Fruit fly (Drosophila melanogaster) whole organism, embryonic: ENCODE data around the gene CG13917.

ENCODE experiments used
- Awh ChIP-seq: fragments of 200-800 bp; sonication (Bioruptor generic); IDR thresholded peaks from 2 replicates; pipeline ENCODE4, ENCODE4 v1.3.6; 2022; ENCODE audit warnings: missing biosample characterization, missing genetic modification characterization
- CG11398 ChIP-seq: fragments of 200-800 bp; sonication (Bioruptor generic); optimal IDR thresholded peaks from 2 replicates; lab custom pipeline; 2016; ENCODE audit warnings: missing biosample characterization, missing genetic modification characterization
- CG14014 ChIP-seq: fragments of 200-800 bp; sonication (Bioruptor generic); IDR thresholded peaks from 2 replicates; pipeline ENCODE4 v1.3.6; 2022; ENCODE audit warnings: missing biosample characterization, missing genetic modification characterization
- CG14667 ChIP-seq: fragments of 200-800 bp; sonication (Bioruptor generic); IDR thresholded peaks from 2 replicates; pipeline ENCODE4 v1.3.6; 2022; ENCODE audit warnings: missing biosample characterization, missing genetic modification characterization
- CG14965 ChIP-seq: fragments of 200-800 bp; sonication (Bioruptor generic); optimal IDR thresholded peaks from 2 replicates; lab custom pipeline; 2016; ENCODE audit warnings: missing biosample characterization, missing genetic modification characterization, borderline replicate concordance
- CG17612 ChIP-seq: fragments of 200-800 bp; sonication (Bioruptor generic); IDR thresholded peaks from 2 replicates; pipeline ENCODE4 v1.3.6; 2022; ENCODE audit warnings: missing biosample characterization, missing genetic modification characterization
- CG17802 ChIP-seq: fragments of 200-800 bp; sonication (Bioruptor generic); optimal IDR thresholded peaks from 2 replicates; lab custom pipeline; 2018; ENCODE audit warnings: missing biosample characterization, mild to moderate bottlenecking, missing genetic modification characterization, moderate library complexity
- CG17829 ChIP-seq: fragments of 200-800 bp; optimal IDR thresholded peaks from 2 replicates; lab custom pipeline; 2019; ENCODE audit warnings: missing biosample characterization, mild to moderate bottlenecking, missing genetic modification characterization, moderate library complexity
- CG2199 ChIP-seq: fragments of 200-800 bp; sonication (Bioruptor generic); IDR thresholded peaks from 3 replicates; pipeline ENCODE4 v1.3.6; 2022; ENCODE audit warnings: missing biosample characterization, missing genetic modification characterization
- CG33557 ChIP-seq: fragments of 200-800 bp; sonication (Bioruptor generic); optimal IDR thresholded peaks from 2 replicates; lab custom pipeline; 2019; ENCODE audit warnings: missing biosample characterization, mild to moderate bottlenecking, missing genetic modification characterization, moderate library complexity
- CG34422 ChIP-seq: fragments of 200-800 bp; sonication (Bioruptor generic); IDR thresholded peaks from 3 replicates; pipeline ENCODE4 v1.3.6; 2022; ENCODE audit warnings: missing biosample characterization, missing genetic modification characterization
- CG3995 ChIP-seq: fragments of 200-800 bp; sonication (Bioruptor generic); optimal IDR thresholded peaks from 3 replicates; lab custom pipeline; 2016; ENCODE audit warnings: missing biosample characterization, missing genetic modification characterization
- CG4282 ChIP-seq: fragments of 200-800 bp; sonication (Bioruptor generic); optimal IDR thresholded peaks from 2 replicates; lab custom pipeline; 2016; ENCODE audit warnings: missing biosample characterization, missing genetic modification characterization
- CG6254 ChIP-seq: fragments of 200-800 bp; sonication (Bioruptor generic); optimal IDR thresholded peaks from 3 replicates; lab custom pipeline; 2017; ENCODE audit warnings: mild to moderate bottlenecking, missing biosample characterization, missing genetic modification reagents, missing genetic modification characterization
- CTCF ChIP-seq: fragments of 200-800 bp; sonication (Bioruptor generic); optimal IDR thresholded peaks from 2 replicates; lab custom pipeline; 2017; ENCODE audit warnings: missing biosample characterization, mild to moderate bottlenecking, missing genetic modification characterization, moderate library complexity
- Fer1 ChIP-seq: fragments of 200-800 bp; sonication (Bioruptor generic); optimal IDR thresholded peaks from 2 replicates; lab custom pipeline; 2017; ENCODE audit warnings: missing biosample characterization, mild to moderate bottlenecking, missing genetic modification characterization
- HHEX ChIP-seq: fragments of 200-800 bp; sonication (Bioruptor generic); optimal IDR thresholded peaks from 3 replicates; lab custom pipeline; 2017; ENCODE audit warnings: missing biosample characterization, mild to moderate bottlenecking, missing genetic modification characterization, missing genetic modification reagents
- HLH4C ChIP-seq: fragments of 200-800 bp; sonication (Bioruptor generic); IDR thresholded peaks from 3 replicates; pipeline ENCODE4 v1.3.6; 2022; ENCODE audit warnings: missing biosample characterization, missing genetic modification characterization; ENCODE audit not compliant: partially characterized antibody
- Hmr ChIP-seq: fragments of 200-800 bp; sonication (Bioruptor generic); optimal IDR thresholded peaks from 3 replicates; lab custom pipeline; 2017; ENCODE audit warnings: mild to moderate bottlenecking, missing biosample characterization, missing genetic modification reagents, missing genetic modification characterization
- MESR4 ChIP-seq: fragments of 200-800 bp; sonication (Bioruptor generic); optimal IDR thresholded peaks from 2 replicates; lab custom pipeline; 2018; ENCODE audit warnings: missing biosample characterization, mild to moderate bottlenecking, missing genetic modification characterization, moderate library complexity
- NFAT ChIP-seq: fragments of 200-800 bp; sonication (Bioruptor generic); IDR thresholded peaks from 2 replicates; pipeline ENCODE4 v1.3.6; 2022; ENCODE audit warnings: missing biosample characterization, missing genetic modification characterization
- Oli ChIP-seq: fragments of 200-800 bp; sonication (Bioruptor generic); optimal IDR thresholded peaks from 2 replicates; lab custom pipeline; 2018; ENCODE audit warnings: missing biosample characterization, mild to moderate bottlenecking, missing genetic modification characterization, moderate library complexity
- Ravus ChIP-seq: fragments of 200-800 bp; sonication (Bioruptor generic); IDR thresholded peaks from 2 replicates; pipeline ENCODE4 v1.3.6; 2022; ENCODE audit warnings: missing biosample characterization, missing genetic modification characterization
- Stat92E ChIP-seq, 3 experiments: fragments of >200 bp in 2 of 3; fragments of 200-800 bp in 1 of 3; sonication (Bioruptor generic) in 1 of 3; optimal IDR thresholded peaks; 2 replicates each; lab custom pipeline; 2017 to 2019; ENCODE audit warnings: missing biosample characterization in 3 of 3, missing genetic modification characterization in 3 of 3, mild to moderate bottlenecking in 1 of 3, moderate library complexity in 1 of 3
- ab ChIP-seq: fragments of 200-800 bp; sonication (Bioruptor generic); optimal IDR thresholded peaks from 2 replicates; lab custom pipeline; 2016; ENCODE audit warnings: missing biosample characterization, missing genetic modification characterization
- al ChIP-seq: fragments of 200-800 bp; sonication (Bioruptor generic); IDR thresholded peaks from 2 replicates; pipeline ENCODE4 v1.3.6; 2022; ENCODE audit warnings: missing biosample characterization, missing genetic modification characterization
- bbx ChIP-seq: fragments of 200-800 bp; sonication (Bioruptor generic); IDR thresholded peaks from 2 replicates; pipeline ENCODE4 v1.3.6; 2022; ENCODE audit warnings: missing biosample characterization, missing genetic modification characterization; ENCODE audit not compliant: partially characterized antibody
- btn ChIP-seq: fragments of 200-800 bp; sonication (Bioruptor generic); optimal IDR thresholded peaks from 2 replicates; lab custom pipeline; 2016; ENCODE audit warnings: missing biosample characterization, missing genetic modification characterization
- chinmo ChIP-seq: fragments of 200-800 bp; sonication (Bioruptor generic); IDR thresholded peaks from 4 replicates; pipeline ENCODE4 v1.3.6; 2022; ENCODE audit warnings: missing biosample characterization, missing genetic modification characterization; ENCODE audit not compliant: partially characterized antibody
- ci ChIP-seq: fragments of 200-800 bp; sonication (Bioruptor generic); IDR thresholded peaks from 3 replicates; pipeline ENCODE4 v1.3.6; 2022; ENCODE audit warnings: missing biosample characterization, missing genetic modification characterization
- disco-r ChIP-seq: fragments of 200-800 bp; sonication (Bioruptor generic); optimal IDR thresholded peaks from 2 replicates; lab custom pipeline; 2016; ENCODE audit warnings: missing biosample characterization, missing genetic modification characterization
- dm ChIP-seq: fragments of 200-800 bp; sonication (Bioruptor generic); optimal IDR thresholded peaks from 3 replicates; lab custom pipeline; 2016; ENCODE audit warnings: missing biosample characterization, missing genetic modification characterization
- dmrt99B ChIP-seq: fragments of 200-800 bp; sonication (Bioruptor generic); optimal IDR thresholded peaks from 2 replicates; lab custom pipeline; 2018; ENCODE audit warnings: missing biosample characterization, mild to moderate bottlenecking, missing genetic modification characterization, moderate library complexity
- dpn ChIP-seq, 2 experiments: fragments of 200-800 bp; sonication (Bioruptor generic); optimal IDR thresholded peaks; 3 replicates each; lab custom pipeline; 2016; ENCODE audit warnings: missing biosample characterization in 2 of 2, missing genetic modification characterization in 2 of 2
- en ChIP-seq: fragments of 200-800 bp; sonication (Bioruptor generic); optimal IDR thresholded peaks from 2 replicates; lab custom pipeline; 2016; ENCODE audit warnings: missing biosample characterization, missing genetic modification characterization
- exex ChIP-seq: fragments of 200-800 bp; sonication (Bioruptor generic); optimal IDR thresholded peaks from 4 replicates; lab custom pipeline; 2018; ENCODE audit warnings: missing biosample characterization, mild to moderate bottlenecking, missing genetic modification characterization, moderate library complexity
- fd64A ChIP-seq: fragments of 200-800 bp; sonication (Bioruptor generic); optimal IDR thresholded peaks from 3 replicates; lab custom pipeline; 2018; ENCODE audit warnings: missing biosample characterization, mild to moderate bottlenecking, missing genetic modification characterization
- gsb ChIP-seq: fragments of 200-800 bp; sonication (Bioruptor generic); IDR thresholded peaks from 2 replicates; pipeline ENCODE4 v1.3.6; 2022; ENCODE audit warnings: missing biosample characterization, missing genetic modification characterization
- ham ChIP-seq: fragments of 200-800 bp; sonication (Bioruptor generic); IDR thresholded peaks from 2 replicates; pipeline ENCODE4 v1.3.6; 2022; ENCODE audit warnings: missing biosample characterization, missing genetic modification characterization
- hbn ChIP-seq: fragments of 200-800 bp; sonication (Bioruptor generic); IDR thresholded peaks from 2 replicates; pipeline ENCODE4 v1.3.6; 2022; ENCODE audit warnings: missing biosample characterization, missing genetic modification characterization; ENCODE audit not compliant: partially characterized antibody
- jigr1 ChIP-seq: fragments of 200-800 bp; sonication (Bioruptor generic); IDR thresholded peaks from 3 replicates; pipeline ENCODE4 v1.3.6; 2022; ENCODE audit warnings: missing biosample characterization, missing genetic modification characterization
- odd ChIP-seq: fragments of 200-800 bp; sonication (Bioruptor generic); optimal IDR thresholded peaks from 2 replicates; lab custom pipeline; 2017; ENCODE audit warnings: missing biosample characterization, mild to moderate bottlenecking, missing genetic modification characterization
- rib ChIP-seq: fragments of 200-800 bp; sonication (Bioruptor generic); IDR thresholded peaks from 2 replicates; pipeline ENCODE4 v1.3.6; 2022; ENCODE audit warnings: missing biosample characterization, missing genetic modification characterization
- salm ChIP-seq: fragments of 200-800 bp; sonication (Bioruptor generic); optimal IDR thresholded peaks from 2 replicates; lab custom pipeline; 2018; ENCODE audit warnings: missing biosample characterization, mild to moderate bottlenecking, missing genetic modification characterization
- scrt ChIP-seq: fragments of 200-800 bp; sonication (Bioruptor generic); optimal IDR thresholded peaks from 2 replicates; lab custom pipeline; 2018; ENCODE audit warnings: missing biosample characterization, mild to moderate bottlenecking, missing genetic modification characterization, moderate library complexity
- sd ChIP-seq: fragments of 200-800 bp; sonication (Bioruptor generic); optimal IDR thresholded peaks from 3 replicates; lab custom pipeline; 2018; ENCODE audit warnings: missing biosample characterization, mild to moderate bottlenecking, missing genetic modification characterization, moderate library complexity
- toy ChIP-seq: fragments of 200-800 bp; sonication (Bioruptor generic); IDR thresholded peaks from 2 replicates; pipeline ENCODE4 v1.3.6; 2022; ENCODE audit warnings: missing biosample characterization, missing genetic modification characterization
- vvl ChIP-seq: fragments of 200-800 bp; sonication (Bioruptor generic); IDR thresholded peaks from 2 replicates; pipeline ENCODE4 v1.3.6; 2022; ENCODE audit warnings: missing biosample characterization, missing genetic modification characterization
- zfh2 ChIP-seq: fragments of 200-800 bp; sonication (Bioruptor generic); optimal IDR thresholded peaks from 2 replicates; lab custom pipeline; 2016; ENCODE audit warnings: missing biosample characterization, missing genetic modification characterization

CG13917 gene

dm6 chr3L:1587140-1587849, 10.8 kb downstream of the CG13917 start (continued):
- TF ChIP-seq Oli, result peak; percentile 81
- TF ChIP-seq CG17802, result peak; percentile 56
- TF ChIP-seq btn (GFP tag; lab: Kevin White, UChicago), result peak; percentile 53
- no peak for TF ChIP-seq MESR4 (GFP tag; lab: Kevin White, UChicago)
- TF ChIP-seq ham (GFP tag; lab: Robert Waterston, UW), result peak; percentile 57; the same call in 1 of the 2 replicates
- peak; percentile 73 for TF ChIP-seq Hmr (GFP tag; lab: Kevin White, UChicago)
- peak; percentile 34 for TF ChIP-seq dm (GFP tag; lab: Kevin White, UChicago)
- peak; percentile 88 for TF ChIP-seq dmrt99B (tag; lab: Kevin White, UChicago)
- peak; percentile 26 for TF ChIP-seq salm
- peak; percentile 11 for TF ChIP-seq exex (tag; lab: Kevin White, UChicago)
- peak; percentile 87 for TF ChIP-seq NFAT
- peak; percentile 33 for TF ChIP-seq CG3995 (GFP tag; lab: Kevin White, UChicago)
- TF ChIP-seq Ravus (GFP tag; lab: Robert Waterston, UW), result peak; percentile 78
- peak; percentile 84 for TF ChIP-seq Awh (GFP tag; lab: Robert Waterston, UW)
- TF ChIP-seq CG34422 (GFP tag; lab: Robert Waterston, UW), result peak; percentile 91
- peak; percentile 6 for TF ChIP-seq fd64A
- TF ChIP-seq Fer1 (GFP tag; lab: Kevin White, UChicago), result peak; percentile 84
- peak; percentile 21 for TF ChIP-seq CTCF (GFP tag; lab: Kevin White, UChicago)
- peak; percentile 65; the same call in 2 of the 3 replicates for TF ChIP-seq jigr1 (GFP tag; lab: Robert Waterston, UW)
- TF ChIP-seq disco-r (GFP tag; lab: Kevin White, UChicago), result peak; percentile 61
- TF ChIP-seq scrt (GFP tag; lab: Kevin White, UChicago), result peak; percentile 66
- peak; percentile 12 for TF ChIP-seq CG6254 (GFP tag; lab: Kevin White, UChicago)
- peak; percentile 67 for TF ChIP-seq CG17829
- TF ChIP-seq bbx (GFP tag; lab: Robert Waterston, UW), result no peak
- peak; percentile 79 for TF ChIP-seq vvl (GFP tag; lab: Robert Waterston, UW)
- TF ChIP-seq CG4282 (GFP tag; lab: Kevin White, UChicago), result peak; percentile 47
- TF ChIP-seq zfh2 (GFP tag; lab: Kevin White, UChicago), result peak; percentile 62
- TF ChIP-seq chinmo (GFP tag; lab: Robert Waterston, UW), result peak; percentile 53; the same call in 1 of the 4 replicates
- peak; percentile 88 for TF ChIP-seq gsb (GFP tag; lab: Robert Waterston, UW)
- peak; percentile 85 for TF ChIP-seq CG14667 (GFP tag; lab: Robert Waterston, UW)
- peak; percentile 81 for TF ChIP-seq al (GFP tag; lab: Robert Waterston, UW)
- peak; percentile 9 for TF ChIP-seq CG33557
- TF ChIP-seq dpn (GFP tag; optimal IDR thresholded peaks at IDR 0.05; lab: Kevin White, UChicago), result peak; percentile 89
- peak; percentile 71 for TF ChIP-seq en
- TF ChIP-seq HLH4C (GFP tag; lab: Robert Waterston, UW), result no peak
- peak; percentile 69 for TF ChIP-seq ab
- TF ChIP-seq CG11398, result peak; percentile 74
- peak; percentile 82 for TF ChIP-seq toy (GFP tag; lab: Robert Waterston, UW)
- no peak for TF ChIP-seq sd (tag; lab: Kevin White, UChicago)
- 0 out of 3 replicates have a peak, but pooled peaks have one; percentile 71 for TF ChIP-seq CG2199 (GFP tag; lab: Robert Waterston, UW)
- no peak for TF ChIP-seq hbn (GFP tag; lab: Robert Waterston, UW)
- TF ChIP-seq CG14014 (GFP tag; lab: Robert Waterston, UW), result peak; percentile 94
- TF ChIP-seq HHEX (GFP tag; lab: Kevin White, UChicago), result peak; percentile 86
- TF ChIP-seq Stat92E (GFP tag; optimal IDR thresholded peaks at IDR 0.05; lab: Kevin White, UChicago), result no peak
- TF ChIP-seq odd (GFP tag; lab: Kevin White, UChicago), result peak; percentile 46
- TF ChIP-seq rib (GFP tag; lab: Robert Waterston, UW), result peak; percentile 82; the same call in 1 of the 2 replicates
- peak; percentile 55 for TF ChIP-seq CG14965 (GFP tag; lab: Kevin White, UChicago)
- TF ChIP-seq ci (GFP tag; lab: Robert Waterston, UW), result peak; percentile 83
- peak; percentile 82 for TF ChIP-seq CG17612 (GFP tag; lab: Robert Waterston, UW)
